Worm (Caenorhabditis elegans): ENCODE data around the gene cnc-5.

cnc-5 gene

DNA sequence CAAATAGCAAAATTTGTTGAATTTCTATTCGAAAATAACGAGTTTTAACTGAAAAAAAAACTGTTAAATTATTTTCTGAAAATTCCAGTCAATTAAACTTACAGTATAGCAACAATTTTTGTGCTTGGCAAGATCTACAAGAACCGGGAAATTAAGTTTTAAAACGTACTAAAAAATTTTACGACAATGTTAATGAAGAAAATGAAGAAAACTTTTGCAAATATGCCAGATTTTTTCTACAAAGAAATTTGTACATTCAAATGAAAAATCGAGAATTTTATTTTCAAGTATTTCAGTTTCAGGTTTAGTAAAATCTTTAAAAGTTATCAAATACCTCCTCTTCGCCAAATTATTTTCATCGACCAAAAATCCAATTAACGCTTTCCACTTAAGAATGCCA, 3.1 kb upstream of the cnc-5 start, which contains the start of gene cnc-11:
Gene cnc-11, plus strand, starts transcription at position 301 of the 400 bp plus-strand sequence.
- no peak for TF ChIP-seq nhr-102 (tag; optimal IDR thresholded peaks at IDR 0.05)
- TF ChIP-seq fos-1 (tag; optimal IDR thresholded peaks at IDR 0.05) = no peak
- no peak for TF ChIP-seq set-16 (GFP tag; IDR thresholded peaks at IDR 0.05)
- TF ChIP-seq arid-1 (GFP tag; conservative IDR thresholded peaks at IDR 0.05) = no peak
- TF ChIP-seq mdt-29 (GFP tag; IDR thresholded peaks at IDR 0.05) = no peak
- TF ChIP-seq unc-62 (GFP tag; optimal IDR thresholded peaks at IDR 0.05 in 1 of 2) = peak in 1 of 2 experiments; percentile 65
- no peak for TF ChIP-seq unc-62 (tag; optimal IDR thresholded peaks at IDR 0.05)
- TF ChIP-seq lin-38 (GFP tag; IDR thresholded peaks at IDR 0.05) = no peak

DNA sequence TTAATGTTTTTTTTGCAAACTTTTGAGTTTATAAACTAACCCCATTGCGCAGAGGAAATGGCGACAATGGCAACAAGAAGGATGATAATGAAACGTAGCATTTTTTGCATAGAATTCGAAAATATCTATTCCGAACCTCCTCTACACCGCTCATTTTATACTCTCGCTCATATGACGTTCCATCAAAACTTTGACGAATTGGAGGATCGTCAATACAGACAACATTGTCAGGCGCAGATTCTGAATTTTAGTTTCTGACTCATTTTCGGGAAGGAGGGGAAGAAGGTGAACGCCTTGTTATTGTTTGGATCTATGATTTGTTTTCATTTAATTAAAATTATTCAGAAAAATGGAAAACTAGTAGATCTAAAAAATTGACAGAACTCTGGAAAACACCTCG, 1.0 kb upstream of the cnc-5 start, which contains the start of gene cnc-1:
Gene cnc-1, minus strand, starts transcription at position 101 of the 400 bp plus-strand sequence.
- TF ChIP-seq mes-2 (tag; optimal IDR thresholded peaks at IDR 0.05; ENCODE audit: poor library complexity, severe bottlenecking) (no peak), pqm-1 (tag; optimal IDR thresholded peaks at IDR 0.05) (no peak), unc-130 (GFP tag; optimal IDR thresholded peaks at IDR 0.05) (no peak), nhr-41 (GFP tag; IDR thresholded peaks at IDR 0.05) (no peak), ceh-32 (tag; optimal IDR thresholded peaks at IDR 0.05; ENCODE audit: poor library complexity) (no peak), F26F4.8 (GFP tag; conservative IDR thresholded peaks at IDR 0.05) (no peak), unc-39 (tag; optimal IDR thresholded peaks at IDR 0.05) (no peak), dve-1 (tag; optimal IDR thresholded peaks at IDR 0.05; ENCODE audit: insufficient read depth) (no peak), ztf-7 (tag; optimal IDR thresholded peaks at IDR 0.05) (no peak), vab-7 (GFP tag; IDR thresholded peaks at IDR 0.05) (no peak), daf-8 (GFP tag; IDR thresholded peaks at IDR 0.05) (no peak), php-3 (GFP tag; IDR thresholded peaks at IDR 0.05) (no peak)

DNA sequence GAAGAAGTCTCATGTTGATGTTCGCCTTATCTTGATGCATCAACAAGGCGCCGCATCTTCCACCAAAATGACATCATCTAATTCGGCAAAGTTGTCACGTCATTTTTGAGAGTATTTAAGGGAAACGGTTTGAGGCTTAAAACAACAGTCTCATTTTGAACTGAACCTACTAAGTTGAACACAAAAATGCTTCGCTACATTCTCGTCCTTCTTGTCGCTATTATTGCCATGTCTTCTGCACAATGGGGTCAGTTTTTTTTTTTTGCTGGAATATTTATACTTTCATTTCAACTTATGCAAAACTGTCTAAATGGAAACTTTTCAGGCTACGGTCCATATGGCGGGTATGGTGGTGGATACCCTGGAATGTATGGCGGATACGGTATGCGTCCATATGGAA, 1.9 kb downstream of the cnc-5 start, which contains the start of gene cnc-4:
Gene cnc-4, plus strand, starts transcription at position 117 of the 400 bp plus-strand sequence.
- no peak for TF ChIP-seq R02D3.7 (tag; optimal IDR thresholded peaks at IDR 0.05)
- no peak for TF ChIP-seq saeg-2 (GFP tag; IDR thresholded peaks at IDR 0.05)
- TF ChIP-seq pqm-1 (tag; optimal IDR thresholded peaks at IDR 0.05) = no peak
- TF ChIP-seq nhr-10 (tag; optimal IDR thresholded peaks at IDR 0.05) = no peak
- TF ChIP-seq nhr-6 (tag; optimal IDR thresholded peaks at IDR 0.05) = no peak
- TF ChIP-seq dpl-1 (GFP tag; optimal IDR thresholded peaks at IDR 0.05) = no peak
- no peak for TF ChIP-seq Y48G9A.11 (GFP tag; IDR thresholded peaks at IDR 0.05)
- TF ChIP-seq zfp-3 (GFP tag; conservative IDR thresholded peaks at IDR 0.05) = no peak
- TF ChIP-seq mdt-29 (GFP tag; IDR thresholded peaks at IDR 0.05) = no peak
- no peak for TF ChIP-seq zfp-2 (tag; optimal IDR thresholded peaks at IDR 0.05)
- no peak for TF ChIP-seq nhr-28 (tag; optimal IDR thresholded peaks at IDR 0.05)
- TF ChIP-seq duxl-1 (tag; optimal IDR thresholded peaks at IDR 0.05; ENCODE audit: poor library complexity) = no peak
- TF ChIP-seq unc-130 (GFP tag; optimal IDR thresholded peaks at IDR 0.05) = no peak
- TF ChIP-seq daf-19 (GFP tag; conservative IDR thresholded peaks at IDR 0.05) = no peak
- no peak for TF ChIP-seq snpc-4 (tag; optimal IDR thresholded peaks at IDR 0.05)
- TF ChIP-seq lir-3 (tag; optimal IDR thresholded peaks at IDR 0.05) = no peak
- TF ChIP-seq gei-8 (GFP tag; optimal IDR thresholded peaks at IDR 0.05) = no peak

DNA sequence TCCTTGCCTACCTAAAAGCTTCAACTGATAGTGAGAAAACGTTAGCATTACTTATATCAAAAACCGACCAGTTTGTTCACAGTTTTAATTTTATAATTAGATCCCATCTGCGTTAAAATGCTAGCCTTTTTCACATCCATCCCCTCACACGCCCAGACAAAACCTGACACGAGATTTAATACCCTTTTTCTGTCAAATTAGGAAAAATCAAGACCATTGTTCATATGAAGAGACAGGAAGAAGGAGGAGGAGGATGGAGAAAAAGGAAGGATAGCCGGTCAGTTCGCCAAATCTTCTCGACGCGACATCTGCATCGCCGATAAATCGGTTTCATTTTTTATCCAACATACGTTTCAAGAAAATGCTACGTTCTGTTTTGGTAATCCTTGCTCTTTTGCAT, 2.5 kb downstream of the cnc-5 start, which contains the start of gene cnc-3:
Gene cnc-3, plus strand, starts transcription at position 281 of the 400 bp plus-strand sequence.
- TF ChIP-seq ceh-44 (GFP tag; IDR thresholded peaks at IDR 0.05) (no peak), lin-39 (tag; optimal IDR thresholded peaks at IDR 0.05) (no peak), sdz-12 (GFP tag; optimal IDR thresholded peaks at IDR 0.05) (no peak), nhr-102 (tag; optimal IDR thresholded peaks at IDR 0.05) (no peak), unc-62 (GFP tag; optimal IDR thresholded peaks at IDR 0.05 in 1 of 2) (peak in 1 of 2 experiments; percentile 85), unc-62 (tag; optimal IDR thresholded peaks at IDR 0.05) (no peak), lin-38 (GFP tag; IDR thresholded peaks at IDR 0.05) (no peak), T26A8.4 (GFP tag; IDR thresholded peaks at IDR 0.05) (peak; percentile 44)

Data from whole organism, L4 larva.